Worm (Caenorhabditis elegans) whole organism, L2 larva: ENCODE data around the gene twk-7.

Experiments
- ama-1 ChIP-seq: fragments of 150-350 bp; optimal IDR thresholded peaks from 2 replicates; lab custom pipeline; 2018; ENCODE audit warnings: inconsistent platforms
- lsy-2 ChIP-seq, 2 experiments: fragments of 150-350 bp in 1 of 2; sonication (generic microtip) in 1 of 2; optimal IDR thresholded peaks; 2 replicates each; lab custom pipeline; 2014 to 2017; ENCODE audit warnings: missing biosample characterization in 2 of 2, missing genetic modification characterization in 2 of 2
- nhr-12 ChIP-seq: fragments of 150-350 bp; optimal IDR thresholded peaks from 2 replicates; lab custom pipeline; 2014; ENCODE audit warnings: missing biosample characterization, missing genetic modification characterization
- ztf-1 ChIP-seq: fragments of 200-800 bp; sonication (Bioruptor generic); conservative IDR thresholded peaks from 2 replicates; pipeline ENCODE4 v1.3.6; 2022; ENCODE audit warnings: missing genetic modification characterization, missing compliant biosample characterization

DNA sequence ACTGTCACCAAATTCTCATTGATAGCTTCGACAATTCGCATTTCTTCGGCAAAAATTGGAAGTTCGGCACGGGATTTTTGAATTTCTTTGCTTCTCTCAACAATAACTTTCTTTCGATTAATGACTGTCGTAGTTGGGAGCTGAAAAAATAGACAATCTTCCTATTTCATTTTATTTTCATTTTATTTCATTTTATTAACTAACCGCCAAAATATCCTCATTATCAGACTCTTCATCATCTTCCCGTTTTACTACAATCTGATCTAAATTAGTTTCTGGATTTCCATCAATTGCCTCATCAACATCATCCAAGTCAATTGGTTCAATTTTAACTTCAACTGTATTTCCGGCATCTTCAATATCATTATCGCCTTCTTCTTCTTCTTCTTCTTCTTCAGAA lies 30.0 kb downstream of the twk-7 start:
- TF ChIP-seq ztf-1 (GFP tag; lab: Robert Waterston, UW): no peak
- no peak for TF ChIP-seq lsy-2 (tag; optimal IDR thresholded peaks at IDR 0.05; lab: Kevin White, UChicago)
- no peak for TF ChIP-seq ama-1 (lab: Kevin White, UChicago)
- no peak for TF ChIP-seq nhr-12 (tag; lab: Kevin White, UChicago)
